Worm (Caenorhabditis elegans) whole organism, young adult: ENCODE results near the gene F41H10.4.
"Not testable (repeated sequence)": the region's sequence is repeated elsewhere in the genome, so short reads cannot be mapped to it uniquely, and the experiment has no call there.

ENCODE experiments used
- B0261.1 ChIP-seq: sonication (generic microtip); optimal IDR thresholded peaks from 2 replicates; lab custom pipeline; 2016; ENCODE audit warnings: mild to moderate bottlenecking, missing genetic modification characterization, moderate library complexity, missing compliant biosample characterization
- C06A6.2 ChIP-seq: fragments of 200-800 bp; sonication (Bioruptor generic); conservative IDR thresholded peaks from 2 replicates; pipeline ENCODE4 v1.3.6; 2022; ENCODE audit warnings: missing genetic modification characterization, missing compliant biosample characterization
- D2030.7 ChIP-seq: fragments of 200-800 bp; sonication (Bioruptor generic); IDR thresholded peaks from 2 replicates; pipeline ENCODE4 v1.3.6; 2022; ENCODE audit warnings: missing genetic modification reagents, missing genetic modification characterization, missing compliant biosample characterization
- F49E8.2 ChIP-seq: sonication (generic microtip); optimal IDR thresholded peaks from 3 replicates; lab custom pipeline; 2017; ENCODE audit warnings: missing genetic modification characterization, mild to moderate bottlenecking, missing compliant biosample characterization, antibody characterized with exemption, moderate library complexity; ENCODE audit not compliant: insufficient read depth
- F55B11.4 ChIP-seq: sonication (generic microtip); optimal IDR thresholded peaks from 2 replicates; lab custom pipeline; 2016; ENCODE audit warnings: missing compliant biosample characterization, missing genetic modification characterization, borderline replicate concordance; ENCODE audit not compliant: insufficient read depth
- F57A8.1 ChIP-seq: fragments of 200-800 bp; sonication (Bioruptor generic); optimal IDR thresholded peaks from 2 replicates; lab custom pipeline; 2018; ENCODE audit warnings: mild to moderate bottlenecking, missing genetic modification characterization, moderate library complexity, missing compliant biosample characterization
- K12H6.12 ChIP-seq: fragments of 200-800 bp; sonication (Bioruptor generic); optimal IDR thresholded peaks from 2 replicates; lab custom pipeline; 2018; ENCODE audit warnings: mild to moderate bottlenecking, missing genetic modification characterization, missing compliant biosample characterization
- Y53G8AR.9 ChIP-seq: fragments of 200-800 bp; sonication (Bioruptor generic); conservative IDR thresholded peaks from 2 replicates; pipeline ENCODE4 v1.3.6; 2022; ENCODE audit warnings: missing genetic modification reagents, missing genetic modification characterization, missing compliant biosample characterization
- aptf-3 ChIP-seq: fragments of 200-800 bp; sonication (Bioruptor generic); IDR thresholded peaks from 2 replicates; pipeline ENCODE4 v1.3.6; 2022; ENCODE audit warnings: missing genetic modification characterization, missing compliant biosample characterization
- atf-7 ChIP-seq: sonication (generic microtip); optimal IDR thresholded peaks from 2 replicates; lab custom pipeline; 2017; ENCODE audit warnings: mild to moderate bottlenecking, missing genetic modification characterization, missing compliant biosample characterization
- attf-3 ChIP-seq: fragments of 200-800 bp; sonication (Bioruptor generic); conservative IDR thresholded peaks from 2 replicates; pipeline ENCODE4 v1.3.6; 2022; ENCODE audit warnings: missing genetic modification reagents, missing genetic modification characterization, missing compliant biosample characterization
- attf-5 ChIP-seq: fragments of 200-800 bp; sonication (Bioruptor generic); optimal IDR thresholded peaks from 2 replicates; lab custom pipeline; 2018; ENCODE audit warnings: mild to moderate bottlenecking, missing genetic modification characterization, missing compliant biosample characterization
- bed-1 ChIP-seq: fragments of 200-800 bp; sonication (Bioruptor generic); IDR thresholded peaks from 2 replicates; pipeline ENCODE4 v1.3.6; 2022; ENCODE audit warnings: missing genetic modification reagents, missing genetic modification characterization, missing compliant biosample characterization
- ceh-27 ChIP-seq: fragments of 200-800 bp; sonication (Bioruptor generic); optimal IDR thresholded peaks from 2 replicates; lab custom pipeline; 2018; ENCODE audit warnings: mild to moderate bottlenecking, missing genetic modification characterization, moderate library complexity, missing compliant biosample characterization
- ceh-40 ChIP-seq: fragments of 200-800 bp; sonication (Bioruptor generic); IDR thresholded peaks from 2 replicates; pipeline ENCODE4 v1.3.6; 2022; ENCODE audit warnings: missing genetic modification characterization, missing compliant biosample characterization
- dpl-1 ChIP-seq: fragments of 150-350 bp; optimal IDR thresholded peaks from 2 replicates; lab custom pipeline; 2014; ENCODE audit warnings: missing biosample characterization, missing genetic modification reagents, missing genetic modification characterization
- egl-18 ChIP-seq: fragments of 200-800 bp; sonication (Bioruptor generic); IDR thresholded peaks from 2 replicates; pipeline ENCODE4 v1.3.6; 2022; ENCODE audit warnings: missing genetic modification reagents, missing genetic modification characterization, missing compliant biosample characterization
- him-1 ChIP-seq: sonication (generic microtip); optimal IDR thresholded peaks from 2 replicates; lab custom pipeline; 2016; ENCODE audit warnings: missing genotype, missing genetic modification reagents, missing genetic modification characterization, missing compliant biosample characterization
- hlh-26 ChIP-seq: fragments of 200-800 bp; sonication (Bioruptor generic); conservative IDR thresholded peaks from 2 replicates; pipeline ENCODE4 v1.3.6; 2022; ENCODE audit warnings: missing genetic modification reagents, missing genetic modification characterization, missing compliant biosample characterization
- lin-54 ChIP-seq: fragments of 200-800 bp; sonication (Bioruptor generic); optimal IDR thresholded peaks from 2 replicates; lab custom pipeline; 2018; ENCODE audit warnings: mild to moderate bottlenecking, missing genetic modification characterization, missing compliant biosample characterization
- lir-1 ChIP-seq: fragments of 200-800 bp; sonication (Bioruptor generic); conservative IDR thresholded peaks from 2 replicates; pipeline ENCODE4 v1.3.6; 2022; ENCODE audit warnings: missing genetic modification reagents, missing genetic modification characterization, missing compliant biosample characterization
- lsl-1 ChIP-seq: fragments of 200-800 bp; sonication (Bioruptor generic); optimal IDR thresholded peaks from 2 replicates; lab custom pipeline; 2018; ENCODE audit warnings: mild to moderate bottlenecking, missing genetic modification characterization, moderate library complexity, missing compliant biosample characterization
- mel-28 ChIP-seq: sonication (generic microtip); optimal IDR thresholded peaks from 2 replicates; lab custom pipeline; 2016; ENCODE audit warnings: borderline replicate concordance, mild to moderate bottlenecking, missing genetic modification characterization, missing compliant biosample characterization
- mxl-1 ChIP-seq: sonication (generic microtip); optimal IDR thresholded peaks from 2 replicates; lab custom pipeline; 2016; ENCODE audit warnings: missing genetic modification characterization, missing compliant biosample characterization
- nhr-120 ChIP-seq: fragments of 200-800 bp; sonication (Bioruptor generic); IDR thresholded peaks from 2 replicates; pipeline ENCODE4 v1.3.6; 2022; ENCODE audit warnings: missing genetic modification characterization, missing compliant biosample characterization
- nhr-27 ChIP-seq: fragments of 200-800 bp; sonication (Bioruptor generic); optimal IDR thresholded peaks from 2 replicates; lab custom pipeline; 2018; ENCODE audit warnings: mild to moderate bottlenecking, missing genetic modification characterization, moderate library complexity, missing compliant biosample characterization
- nhr-80 ChIP-seq: sonication (generic microtip); optimal IDR thresholded peaks from 2 replicates; lab custom pipeline; 2016; ENCODE audit warnings: missing genetic modification characterization, missing compliant biosample characterization
- nhr-90 ChIP-seq: sonication (generic microtip); optimal IDR thresholded peaks from 2 replicates; lab custom pipeline; 2016; ENCODE audit warnings: missing genotype, mild to moderate bottlenecking, missing genetic modification characterization, missing compliant biosample characterization
- rec-8 ChIP-seq, 2 experiments: sonication (generic microtip); optimal IDR thresholded peaks; 2 replicates each; lab custom pipeline; 2016; ENCODE audit warnings: mild to moderate bottlenecking in 2 of 2, missing genetic modification characterization in 2 of 2, missing genetic modification reagents in 2 of 2, missing genotype in 2 of 2, missing biosample characterization in 1 of 2, missing compliant biosample characterization in 1 of 2, moderate library complexity in 1 of 2
- rpc-1 ChIP-seq, 2 experiments: fragments of 150-350 bp in 1 of 2; sonication (generic microtip) in 1 of 2; optimal IDR thresholded peaks; 2 replicates each; lab custom pipeline; 2014 to 2018; ENCODE audit warnings: missing biosample characterization in 1 of 2, missing genetic modification characterization in 1 of 2, missing genetic modification reagents in 1 of 2, missing genotype in 1 of 2
- sea-2 ChIP-seq: fragments of 200-800 bp; sonication (Bioruptor generic); IDR thresholded peaks from 2 replicates; pipeline ENCODE4 v1.3.6; 2022; ENCODE audit warnings: missing genetic modification characterization, missing compliant biosample characterization
- snpc-4 ChIP-seq, 5 experiments: fragments of 150-350 bp in 1 of 5; sonication (generic microtip) in 4 of 5; optimal IDR thresholded peaks; 2 replicates each; lab custom pipeline; 2014 to 2018; ENCODE audit warnings: missing genetic modification characterization in 5 of 5, missing biosample characterization in 3 of 5, antibody characterized with exemption in 2 of 5, mild to moderate bottlenecking in 2 of 5, missing compliant biosample characterization in 2 of 5, missing genotype in 2 of 5, moderate library complexity in 2 of 5, missing genetic modification reagents in 1 of 5
- sptf-2 ChIP-seq: fragments of 200-800 bp; sonication (Bioruptor generic); optimal IDR thresholded peaks from 2 replicates; lab custom pipeline; 2018; ENCODE audit warnings: mild to moderate bottlenecking, missing genetic modification characterization, missing compliant biosample characterization
- tbp1 ChIP-seq: fragments of 200-800 bp; sonication (Bioruptor generic); optimal IDR thresholded peaks from 2 replicates; lab custom pipeline; 2018; ENCODE audit warnings: mild to moderate bottlenecking, missing genetic modification characterization, missing compliant biosample characterization
- tlf-1 ChIP-seq: fragments of 200-800 bp; sonication (Bioruptor generic); optimal IDR thresholded peaks from 2 replicates; lab custom pipeline; 2018; ENCODE audit warnings: mild to moderate bottlenecking, missing genetic modification characterization, missing compliant biosample characterization
- zim-3 ChIP-seq: sonication (generic microtip); optimal IDR thresholded peaks from 2 replicates; lab custom pipeline; 2017; ENCODE audit warnings: mild to moderate bottlenecking, missing genetic modification characterization, moderate library complexity, missing compliant biosample characterization
- ztf-25 ChIP-seq: fragments of 200-800 bp; sonication (Bioruptor generic); IDR thresholded peaks from 2 replicates; pipeline ENCODE4 v1.3.6; 2022; ENCODE audit warnings: missing genetic modification reagents, missing genetic modification characterization, missing compliant biosample characterization
- ztf-26 ChIP-seq: sonication (generic microtip); optimal IDR thresholded peaks from 2 replicates; lab custom pipeline; 2017; ENCODE audit warnings: missing genetic modification characterization, missing compliant biosample characterization
- ztf-28 ChIP-seq: fragments of 200-800 bp; sonication (Bioruptor generic); IDR thresholded peaks from 2 replicates; pipeline ENCODE4 v1.3.6; 2022; ENCODE audit warnings: missing genetic modification reagents, missing genetic modification characterization, missing compliant biosample characterization

F41H10.4 gene

ce11 chrIV:5344168-5344567 is 20.2 kb upstream of the F41H10.4 start (continued):
- TF ChIP-seq F49E8.2 (tag; lab: Kevin White, UChicago) (no peak), tbp1 (peak; percentile 87), him-1 (tag; lab: Kevin White, UChicago) (peak; percentile 42), F55B11.4 (tag; lab: Kevin White, UChicago) (no peak), ztf-25 (no peak), rpc-1 (optimal IDR thresholded peaks at IDR 0.05; lab: Kevin White, UChicago) (peak; percentile 55), rpc-1 (tag; optimal IDR thresholded peaks at IDR 0.05; lab: Kevin White, UChicago) (peak; percentile 79), sptf-2 (GFP tag; lab: Kevin White, UChicago) (no peak), B0261.1 (tag; lab: Kevin White, UChicago) (peak; percentile 68), egl-18 (GFP tag; lab: Robert Waterston, UW) (no peak), zim-3 (tag; lab: Kevin White, UChicago) (no peak), lir-1 (GFP tag; lab: Robert Waterston, UW) (no peak), ceh-40 (no peak), snpc-4 (GFP tag; optimal IDR thresholded peaks at IDR 0.05; lab: Kevin White, UChicago) (peak; percentile 83), snpc-4 (tag; optimal IDR thresholded peaks at IDR 0.05; lab: Kevin White, UChicago) (peak; percentile 71 to 93 (median 90)), lin-54 (GFP tag; lab: Kevin White, UChicago) (peak; percentile 41), D2030.7 (GFP tag; lab: Robert Waterston, UW) (peak; percentile 45; the same call in 1 of the 2 replicates), attf-5 (GFP tag; lab: Kevin White, UChicago) (no peak), tlf-1 (GFP tag; lab: Kevin White, UChicago) (no peak), ceh-27 (GFP tag; lab: Kevin White, UChicago) (no peak), atf-7 (tag; lab: Kevin White, UChicago) (peak; percentile 0), nhr-27 (tag; lab: Kevin White, UChicago) (no peak)

DNA sequence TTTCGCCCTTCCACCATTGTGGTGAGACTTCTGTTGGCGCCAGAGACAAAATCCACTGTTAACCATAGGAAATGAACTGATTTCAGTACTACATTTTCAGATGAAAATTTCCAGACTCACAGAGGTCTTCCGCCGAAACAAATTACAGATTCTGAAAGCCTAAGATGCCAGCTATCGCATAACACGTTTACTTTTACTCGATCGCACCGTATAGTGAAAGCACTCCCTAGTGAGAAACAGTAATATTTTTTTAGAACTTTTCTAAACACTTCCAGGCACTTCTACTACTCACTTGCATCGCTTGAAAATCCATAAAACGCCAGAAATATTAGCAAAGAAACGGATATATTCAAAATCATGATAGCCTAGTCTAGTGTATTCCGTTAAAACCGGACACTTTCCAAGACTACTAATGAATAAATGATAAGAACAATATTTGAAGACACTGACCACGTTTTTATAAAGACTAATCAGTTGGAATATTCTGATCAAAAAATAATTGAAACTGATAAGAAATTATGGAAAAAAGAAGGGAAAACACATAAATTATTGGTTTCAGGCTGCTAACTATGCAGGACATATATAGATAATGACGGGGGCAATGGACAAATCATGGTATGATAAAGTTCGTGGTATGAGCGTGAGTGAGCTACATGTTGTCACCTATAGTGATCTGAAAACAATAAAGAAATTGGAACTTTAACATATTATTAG is 13.7 kb upstream of the F41H10.4 start, which contains the start of gene gba-4:
TSS of gene gba-4 (minus strand) at position 418 of the 714 bp plus-strand sequence.
- TF ChIP-seq snpc-4 (GFP tag; optimal IDR thresholded peaks at IDR 0.05; lab: Kevin White, UChicago); rpc-1 (optimal IDR thresholded peaks at IDR 0.05; lab: Kevin White, UChicago): not testable (repeated sequence)
- peak in 1 of 4 experiments; percentile 35 for TF ChIP-seq snpc-4 (tag; optimal IDR thresholded peaks at IDR 0.05; lab: Kevin White, UChicago)
- peak; percentile 75 for TF ChIP-seq tbp1
- TF ChIP-seq B0261.1 (tag; lab: Kevin White, UChicago): peak; percentile 51
- TF ChIP-seq nhr-80 (tag; lab: Kevin White, UChicago): peak; percentile 72
- peak; percentile 42 for TF ChIP-seq rpc-1 (tag; optimal IDR thresholded peaks at IDR 0.05; lab: Kevin White, UChicago)
- TF ChIP-seq, all 124 proteins: peak for 5; not testable (repeated sequence) for 119

DNA sequence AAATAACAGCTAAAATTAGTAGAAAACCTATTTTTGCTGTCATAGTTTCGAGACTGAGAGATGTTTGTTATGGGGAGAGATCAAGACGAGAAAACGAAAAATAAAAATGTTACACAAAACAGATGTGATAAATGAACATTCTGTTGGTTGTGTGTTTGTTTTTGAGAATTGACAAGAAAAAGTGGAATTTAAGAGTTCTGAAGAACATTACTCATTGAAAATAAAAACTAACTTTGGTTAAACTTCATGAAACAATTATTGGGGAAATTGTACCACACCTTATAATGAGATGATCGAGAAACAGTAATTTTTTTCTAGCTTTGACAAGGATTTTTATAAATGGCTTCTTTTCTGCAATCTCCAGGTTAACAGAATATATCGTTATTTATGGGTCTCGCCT is 11.0 kb upstream of the F41H10.4 start, which contains the start of gene Y4C6B.7:
TSS of gene Y4C6B.7 (minus strand) at position 101 of the 400 bp plus-strand sequence.
- no peak for TF ChIP-seq rec-8 (tag; optimal IDR thresholded peaks at IDR 0.05; lab: Kevin White, UChicago)
- no peak for TF ChIP-seq sptf-2 (GFP tag; lab: Kevin White, UChicago)
- no peak for TF ChIP-seq B0261.1 (tag; lab: Kevin White, UChicago)
- no peak for TF ChIP-seq attf-3 (GFP tag; lab: Robert Waterston, UW)
- no peak for TF ChIP-seq mel-28
- TF ChIP-seq atf-7 (tag; lab: Kevin White, UChicago): no peak
- no peak for TF ChIP-seq K12H6.12
- TF ChIP-seq bed-1 (GFP tag; lab: Robert Waterston, UW): no peak
- TF ChIP-seq ztf-26 (tag; lab: Kevin White, UChicago): no peak

DNA sequence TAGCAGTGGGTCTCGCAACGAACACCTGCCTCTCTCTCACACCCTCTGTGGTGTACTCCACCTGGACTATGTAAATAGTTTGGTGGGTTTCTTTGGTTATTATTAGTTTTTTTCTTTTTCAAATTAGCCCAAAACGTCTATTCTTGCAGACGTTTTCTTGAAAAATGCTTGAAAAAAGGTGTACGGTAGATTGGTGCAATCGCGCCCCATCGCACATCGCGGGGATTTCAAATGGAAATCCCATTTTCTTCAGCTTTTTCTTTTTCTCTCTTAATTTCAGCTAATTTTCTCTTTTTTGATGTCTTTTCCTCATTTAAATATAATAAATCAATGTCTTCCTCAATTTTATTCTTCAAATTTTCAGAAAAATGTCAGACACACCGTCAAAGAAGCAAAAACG is 10.2 kb upstream of the F41H10.4 start, which contains the start of gene Y4C6B.1:
TSS of gene Y4C6B.1 (plus strand) at position 365 of the 400 bp plus-strand sequence.
- TF ChIP-seq egl-18 (GFP tag; lab: Robert Waterston, UW): no peak
- TF ChIP-seq C06A6.2 (GFP tag; lab: Robert Waterston, UW): no peak
- peak; percentile 8 for TF ChIP-seq dpl-1 (GFP tag; lab: Kevin White, UChicago)
- TF ChIP-seq aptf-3 (GFP tag; lab: Robert Waterston, UW): no peak
- TF ChIP-seq F57A8.1 (GFP tag; lab: Kevin White, UChicago): no peak
- no peak for TF ChIP-seq Y53G8AR.9 (GFP tag; lab: Robert Waterston, UW)
- TF ChIP-seq tbp1: peak; percentile 24
- no peak for TF ChIP-seq mxl-1
- TF ChIP-seq ztf-28 (GFP tag; lab: Robert Waterston, UW): no peak
- no peak for TF ChIP-seq attf-5 (GFP tag; lab: Kevin White, UChicago)
- no peak for TF ChIP-seq nhr-120 (GFP tag; lab: Robert Waterston, UW)
- TF ChIP-seq nhr-90: no peak
- TF ChIP-seq lsl-1 (GFP tag; lab: Kevin White, UChicago): peak; percentile 56
- no peak for TF ChIP-seq sea-2 (GFP tag; lab: Robert Waterston, UW)
- TF ChIP-seq hlh-26 (GFP tag; lab: Robert Waterston, UW): no peak
